Fruit fly (Drosophila melanogaster): ENCODE data around the gene Tmf.

The Tmf gene

dm6 chrX:6860413-6861089 is 16.4 kb downstream of the Tmf start (continued):
- TF ChIP-seq HLH3B (GFP tag; IDR thresholded peaks at IDR 0.05) (no peak), CG13424 (tag; optimal IDR thresholded peaks at IDR 0.05) (no peak), Sin3A (optimal IDR thresholded peaks at IDR 0.05) (no peak), bigmax (GFP tag; optimal IDR thresholded peaks at IDR 0.05) (no peak), ssp (GFP tag; IDR thresholded peaks at IDR 0.05) (no peak), CG7556 (GFP tag; optimal IDR thresholded peaks at IDR 0.05) (no peak), CG6689 (GFP tag; IDR thresholded peaks at IDR 0.05) (peak; percentile 26; the same call in 1 of the 2 replicates), D19B (GFP tag; optimal IDR thresholded peaks at IDR 0.05) (no peak), gce (GFP tag; IDR thresholded peaks at IDR 0.05) (no peak), Gsc (GFP tag; IDR thresholded peaks at IDR 0.05) (no peak), peb (GFP tag; IDR thresholded peaks at IDR 0.05) (no peak), CG4820 (GFP tag; optimal IDR thresholded peaks at IDR 0.05) (no peak), CG13775 (GFP tag; optimal IDR thresholded peaks at IDR 0.05) (no peak), klu (GFP tag; IDR thresholded peaks at IDR 0.05) (no peak), Pdp1 (GFP tag; optimal IDR thresholded peaks at IDR 0.05) (no peak), CG4424 (GFP tag; optimal IDR thresholded peaks at IDR 0.05) (peak; percentile 41), stc (GFP tag; IDR thresholded peaks at IDR 0.05) (0 out of 2 replicates have a peak, but pooled peaks have one; percentile 38), pfk (GFP tag; optimal IDR thresholded peaks at IDR 0.05) (no peak), zen (tag; optimal IDR thresholded peaks at IDR 0.05) (peak; percentile 25), ken (GFP tag; IDR thresholded peaks at IDR 0.05) (no peak), CG3847 (GFP tag; IDR thresholded peaks at IDR 0.05) (no peak), H15 (GFP tag; IDR thresholded peaks at IDR 0.05) (no peak), CG11723 (GFP tag; optimal IDR thresholded peaks at IDR 0.05) (no peak), Hmx (GFP tag; optimal IDR thresholded peaks at IDR 0.05) (no peak), Mrtf (GFP tag; IDR thresholded peaks at IDR 0.05) (no peak), Hmr (GFP tag; optimal IDR thresholded peaks at IDR 0.05) (no peak), CG4360 (GFP tag; IDR thresholded peaks at IDR 0.05) (peak; percentile 40), sna (GFP tag; IDR thresholded peaks at IDR 0.05; ENCODE audit: partially characterized antibody) (no peak), wor (GFP tag; IDR thresholded peaks at IDR 0.05) (no peak), ash1 (GFP tag; optimal IDR thresholded peaks at IDR 0.05) (no peak), CG4328 (GFP tag; optimal IDR thresholded peaks at IDR 0.05) (no peak), CG10979 (tag; optimal IDR thresholded peaks at IDR 0.05) (peak; percentile 50), dmrt99B (tag; optimal IDR thresholded peaks at IDR 0.05) (peak; percentile 37), al (GFP tag; IDR thresholded peaks at IDR 0.05) (0 out of 2 replicates have a peak, but pooled peaks have one; percentile 28), Scr (GFP tag; IDR thresholded peaks at IDR 0.05; ENCODE audit: partially characterized antibody) (no peak), phol (tag; optimal IDR thresholded peaks at IDR 0.05) (peak; percentile 53), Trl (optimal IDR thresholded peaks at IDR 0.05) (peak; percentile 27 to 69), Trl (GFP tag; optimal IDR thresholded peaks at IDR 0.05) (no peak), salm (tag; optimal IDR thresholded peaks at IDR 0.05) (no peak), h (optimal IDR thresholded peaks at IDR 0.05) (no peak), CG4617 (GFP tag; optimal IDR thresholded peaks at IDR 0.05; ENCODE audit: borderline replicate concordance) (no peak), knrl (GFP tag; IDR thresholded peaks at IDR 0.05; ENCODE audit: partially characterized antibody) (no peak), ara (GFP tag; IDR thresholded peaks at IDR 0.05) (peak; percentile 46; the same call in 1 of the 2 replicates), CG17802 (tag; optimal IDR thresholded peaks at IDR 0.05) (no peak), dati (GFP tag; IDR thresholded peaks at IDR 0.05) (no peak), CG11247 (GFP tag; IDR thresholded peaks at IDR 0.05) (no peak), CG8359 (GFP tag; optimal IDR thresholded peaks at IDR 0.05; ENCODE audit: borderline replicate concordance) (no peak), Bgb (GFP tag; IDR thresholded peaks at IDR 0.05; ENCODE audit: partially characterized antibody) (no peak), sug (tag; optimal IDR thresholded peaks at IDR 0.05) (no peak), CG17328 (GFP tag; IDR thresholded peaks at IDR 0.05) (no peak), pzg (GFP tag; optimal IDR thresholded peaks at IDR 0.05) (no peak)

All from whole organism, embryonic.